Fruit fly (Drosophila melanogaster) whole organism, embryonic: ENCODE measurements around the gene CG7906.

Experiments used
- CG1024 ChIP-seq: fragments of 200-800 bp; sonication (Bioruptor generic); IDR thresholded peaks from 2 replicates; pipeline ENCODE4 v1.3.6; 2022; ENCODE audit warnings: missing biosample characterization, missing genetic modification characterization
- CG12299 ChIP-seq: fragments of 200-800 bp; sonication (Bioruptor generic); optimal IDR thresholded peaks from 2 replicates; lab custom pipeline; 2018; ENCODE audit warnings: missing biosample characterization, mild to moderate bottlenecking, missing genetic modification characterization
- CG17385 ChIP-seq: fragments of 200-800 bp; sonication (Bioruptor generic); optimal IDR thresholded peaks from 3 replicates; lab custom pipeline; 2018; ENCODE audit warnings: missing biosample characterization, mild to moderate bottlenecking, missing genetic modification characterization
- CG33213 ChIP-seq: fragments of 200-800 bp; sonication (Bioruptor generic); optimal IDR thresholded peaks from 3 replicates; lab custom pipeline; 2016; ENCODE audit warnings: missing biosample characterization, missing genetic modification characterization
- CG8290 ChIP-seq, 3 experiments: fragments of 200-800 bp; sonication (Bioruptor generic); optimal IDR thresholded peaks; 2 replicates each; lab custom pipeline; 2016 to 2019; ENCODE audit warnings: missing biosample characterization in 3 of 3, missing genetic modification characterization in 3 of 3, mild to moderate bottlenecking in 2 of 3, moderate library complexity in 1 of 3
- Doc2 ChIP-seq: fragments of 200-800 bp; sonication (Bioruptor generic); IDR thresholded peaks from 2 replicates; pipeline ENCODE4 v1.3.6; 2022; ENCODE audit warnings: missing biosample characterization, missing genetic modification characterization
- E2f2 ChIP-seq: fragments of 200-800 bp; sonication (Bioruptor generic); IDR thresholded peaks from 2 replicates; pipeline ENCODE4 v1.3.6; 2022; ENCODE audit warnings: missing biosample characterization, missing genetic modification characterization
- Lhr ChIP-seq: fragments of 200-800 bp; sonication (Bioruptor generic); optimal IDR thresholded peaks from 3 replicates; lab custom pipeline; 2017; ENCODE audit warnings: mild to moderate bottlenecking, missing biosample characterization, missing genetic modification reagents, missing genetic modification characterization
- NC2α ChIP-seq: fragments of 200-800 bp; sonication (Bioruptor generic); optimal IDR thresholded peaks from 2 replicates; lab custom pipeline; 2016; ENCODE audit warnings: missing biosample characterization, missing genetic modification characterization
- aop ChIP-seq: fragments of 200-800 bp; sonication (Bioruptor generic); IDR thresholded peaks from 2 replicates; pipeline ENCODE4 v1.3.6; 2022; ENCODE audit warnings: missing biosample characterization, missing genetic modification characterization
- ranshi ChIP-seq: fragments of 200-800 bp; sonication (Bioruptor generic); IDR thresholded peaks from 2 replicates; pipeline ENCODE4 v1.3.6; 2022; ENCODE audit warnings: missing biosample characterization, missing genetic modification characterization
- sc ChIP-seq, 3 experiments: fragments of >200 bp in 2 of 3; fragments of 200-800 bp in 1 of 3; sonication (Bioruptor generic) in 1 of 3; optimal IDR thresholded peaks; 2 replicates in 2 of 3; 3 replicates in 1 of 3; lab custom pipeline; 2017; ENCODE audit warnings: mild to moderate bottlenecking in 1 of 3, missing biosample characterization in 1 of 3, missing genetic modification characterization in 1 of 3, missing genetic modification reagents in 1 of 3

DNA sequence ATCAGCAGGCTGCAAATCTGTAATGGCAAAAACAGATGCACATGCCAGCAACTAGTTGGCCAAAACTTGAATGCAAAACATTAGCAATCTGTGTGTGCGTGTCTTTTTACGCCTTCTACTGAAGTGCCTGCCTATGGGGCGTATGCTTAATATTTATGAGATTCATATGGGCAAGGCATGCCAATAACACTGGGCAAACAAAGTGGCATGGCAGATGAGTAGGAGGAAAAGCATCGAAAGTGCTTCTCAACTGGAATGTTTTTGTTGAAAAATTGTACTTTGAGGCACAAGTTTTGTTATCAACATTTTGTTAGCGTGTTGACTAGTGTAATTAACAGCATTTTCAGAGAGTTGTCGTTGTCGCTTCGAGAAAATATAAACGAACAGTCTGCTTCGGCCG, 7.0 kb upstream of the CG7906 start:
- TF ChIP-seq E2f2 (GFP tag; lab: Robert Waterston, UW) (no peak), Doc2 (GFP tag; lab: Robert Waterston, UW) (no peak), Lhr (GFP tag; lab: Kevin White, UChicago) (no peak), ranshi (GFP tag; lab: Robert Waterston, UW) (no peak), CG8290 (GFP tag; optimal IDR thresholded peaks at IDR 0.05; lab: Kevin White, UChicago) (no peak), CG8290 (tag; optimal IDR thresholded peaks at IDR 0.05; lab: Kevin White, UChicago) (no peak), CG1024 (GFP tag; lab: Robert Waterston, UW) (no peak), CG12299 (tag; lab: Kevin White, UChicago) (no peak), NC2α (GFP tag; lab: Kevin White, UChicago) (no peak), sc (optimal IDR thresholded peaks at IDR 0.05; lab: Kevin White, UChicago) (no peak), sc (GFP tag; optimal IDR thresholded peaks at IDR 0.05; lab: Kevin White, UChicago) (no peak), CG17385 (GFP tag; lab: Kevin White, UChicago) (no peak), CG33213 (GFP tag; lab: Kevin White, UChicago) (no peak), aop (GFP tag; lab: Robert Waterston, UW) (no peak)
